Fruit fly (Drosophila melanogaster) Kc167 (cell line): ENCODE results near the gene CG10598.

ENCODE experiments used
- Myc ChIP-seq: fragments of >200 bp; optimal IDR thresholded peaks from 2 replicates; lab custom pipeline; 2017; ENCODE audit warnings: missing external identifiers
- Sin3A ChIP-seq: fragments of >200 bp; optimal IDR thresholded peaks from 2 replicates; lab custom pipeline; 2018; ENCODE audit warnings: missing external identifiers
- h ChIP-seq: fragments of >200 bp; optimal IDR thresholded peaks from 3 replicates; lab custom pipeline; 2018; ENCODE audit warnings: missing external identifiers
- psq ChIP-seq: fragments of >200 bp; optimal IDR thresholded peaks from 2 replicates; lab custom pipeline; 2017; ENCODE audit warnings: missing external identifiers

DNA sequence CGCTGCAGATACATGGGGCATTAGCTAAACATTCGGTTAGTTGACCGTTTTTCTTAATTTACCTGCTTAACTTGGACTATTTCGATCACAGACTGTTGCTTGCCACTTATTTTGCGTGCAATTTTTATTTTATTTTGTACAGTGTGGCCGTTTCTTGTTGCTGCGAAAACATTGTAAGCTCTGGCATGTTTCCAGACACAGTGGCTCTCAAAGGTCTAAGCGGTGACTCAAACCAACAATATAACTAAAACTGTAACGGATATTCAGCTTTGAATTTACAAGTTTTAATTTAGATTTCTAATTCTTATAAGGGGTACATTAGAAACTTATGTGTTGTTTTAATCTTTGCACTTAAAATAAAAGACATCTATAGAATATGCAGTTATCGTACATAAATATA is 22.7 kb upstream of the CG10598 start, which contains the start of gene CG8675:
- no peak for TF ChIP-seq psq (lab: Kevin White, UChicago)
- TF ChIP-seq Sin3A (lab: Kevin White, UChicago) = no peak
- TF ChIP-seq Myc (lab: Kevin White, UChicago) = no peak
- TF ChIP-seq h (lab: Kevin White, UChicago) = no peak
